Fruit fly (Drosophila melanogaster): Measurements from ENCODE around the gene Hsc70-1.

Gene Hsc70-1

dm6 chr3L:13996992-13997391, 23.1 kb downstream of the Hsc70-1 start, which contains the start of gene CG17361:
CG17361 (plus strand) TSS chr3L:13997191.
- no peak for TF ChIP-seq CG34367 (tag; optimal IDR thresholded peaks at IDR 0.05)
- TF ChIP-seq D1 (tag; optimal IDR thresholded peaks at IDR 0.05): peak; percentile 43
- TF ChIP-seq CG13204 (GFP tag; optimal IDR thresholded peaks at IDR 0.05): no peak
- no peak for TF ChIP-seq CG8301 (tag; optimal IDR thresholded peaks at IDR 0.05)

dm6 chr3L:13999204-13999603, 25.3 kb downstream of the Hsc70-1 start, which contains the start of gene CG17359:
CG17359 (minus strand) TSS chr3L:13999251.
- no peak for TF ChIP-seq gl (tag; optimal IDR thresholded peaks at IDR 0.05)
- TF ChIP-seq Pif1B (GFP tag; optimal IDR thresholded peaks at IDR 0.05): no peak
- no peak for TF ChIP-seq rn (GFP tag; IDR thresholded peaks at IDR 0.05)
- TF ChIP-seq CG12605 (GFP tag; IDR thresholded peaks at IDR 0.05): no peak
- no peak for TF ChIP-seq fd96Ca (GFP tag; IDR thresholded peaks at IDR 0.05)
- TF ChIP-seq CG14655 (GFP tag; optimal IDR thresholded peaks at IDR 0.05): no peak
- TF ChIP-seq CG8159 (tag; optimal IDR thresholded peaks at IDR 0.05): no peak
- TF ChIP-seq CG10348 (GFP tag; IDR thresholded peaks at IDR 0.05): no peak

dm6 chr3L:14001658-14002523, 28.0 kb downstream of the Hsc70-1 start, which contains the start of the genes Nprl3 and upSET:
Nprl3 (minus strand) TSS chr3L:14001880.
upSET (plus strand) TSS chr3L:14002127.
- TF ChIP-seq gl (tag; optimal IDR thresholded peaks at IDR 0.05): no peak
- no peak for TF ChIP-seq CG14655 (GFP tag; optimal IDR thresholded peaks at IDR 0.05)
- TF ChIP-seq CG15710 (tag; optimal IDR thresholded peaks at IDR 0.05): no peak
- no peak; the same call in 2 of the 3 replicates for TF ChIP-seq fd96Ca (GFP tag; IDR thresholded peaks at IDR 0.05)
- TF ChIP-seq rn (GFP tag; IDR thresholded peaks at IDR 0.05): no peak
- no peak for TF ChIP-seq Snoo (tag; optimal IDR thresholded peaks at IDR 0.05)
- no peak for TF ChIP-seq CG13204 (GFP tag; optimal IDR thresholded peaks at IDR 0.05)
- no peak for TF ChIP-seq D1 (tag; optimal IDR thresholded peaks at IDR 0.05)
- no peak for TF ChIP-seq CG17806 (tag; optimal IDR thresholded peaks at IDR 0.05)
- TF ChIP-seq CG10348 (GFP tag; IDR thresholded peaks at IDR 0.05): no peak
- TF ChIP-seq Pif1A (GFP tag; optimal IDR thresholded peaks at IDR 0.05): no peak
- TF ChIP-seq EcR (GFP tag; optimal IDR thresholded peaks at IDR 0.05): no peak
- no peak for TF ChIP-seq CG4496 (GFP tag; IDR thresholded peaks at IDR 0.05)
- no peak for TF ChIP-seq CG8301 (tag; optimal IDR thresholded peaks at IDR 0.05)
- TF ChIP-seq CG8159 (tag; optimal IDR thresholded peaks at IDR 0.05): no peak
- TF ChIP-seq CG9948 (tag; optimal IDR thresholded peaks at IDR 0.05): no peak
- TF ChIP-seq CG32121 (GFP tag; IDR thresholded peaks at IDR 0.05): no peak

- TF ChIP-seq CG10348 (GFP tag; IDR thresholded peaks at IDR 0.05) (no peak), CG34367 (tag; optimal IDR thresholded peaks at IDR 0.05) (peak; percentile 4), CG8301 (tag; optimal IDR thresholded peaks at IDR 0.05) (no peak), CG8159 (tag; optimal IDR thresholded peaks at IDR 0.05) (no peak), CG12605 (GFP tag; IDR thresholded peaks at IDR 0.05) (no peak), CG14655 (GFP tag; optimal IDR thresholded peaks at IDR 0.05) (no peak), Pif1B (GFP tag; optimal IDR thresholded peaks at IDR 0.05) (peak; percentile 67), CG9948 (tag; optimal IDR thresholded peaks at IDR 0.05) (no peak), CG17806 (tag; optimal IDR thresholded peaks at IDR 0.05) (no peak), gl (tag; optimal IDR thresholded peaks at IDR 0.05) (no peak), EcR (GFP tag; optimal IDR thresholded peaks at IDR 0.05) (no peak), CG13204 (GFP tag; optimal IDR thresholded peaks at IDR 0.05) (no peak), Ets98B (GFP tag; IDR thresholded peaks at IDR 0.05) (peak; percentile 54; the same call in 1 of the 2 replicates), CG4496 (GFP tag; IDR thresholded peaks at IDR 0.05) (no peak; the same call in 2 of the 3 replicates), CG32121 (GFP tag; IDR thresholded peaks at IDR 0.05) (peak; percentile 43; the same call in 1 of the 2 replicates), D1 (tag; optimal IDR thresholded peaks at IDR 0.05) (no peak), rn (GFP tag; IDR thresholded peaks at IDR 0.05) (no peak), fd96Ca (GFP tag; IDR thresholded peaks at IDR 0.05) (no peak; the same call in 2 of the 3 replicates), CG15710 (tag; optimal IDR thresholded peaks at IDR 0.05) (no peak), Pif1A (GFP tag; optimal IDR thresholded peaks at IDR 0.05) (no peak), Snoo (tag; optimal IDR thresholded peaks at IDR 0.05) (no peak)
These were observed 28.8 kb downstream of the Hsc70-1 start for dm6 chr3L:14002524-14003135.

- TF ChIP-seq Pif1A (GFP tag; optimal IDR thresholded peaks at IDR 0.05): no peak
- TF ChIP-seq gl (tag; optimal IDR thresholded peaks at IDR 0.05): peak; percentile 11
- TF ChIP-seq Snoo (tag; optimal IDR thresholded peaks at IDR 0.05): no peak
- TF ChIP-seq CG17806 (tag; optimal IDR thresholded peaks at IDR 0.05): no peak
- TF ChIP-seq fd96Ca (GFP tag; IDR thresholded peaks at IDR 0.05): peak; percentile 34; the same call in 2 of the 3 replicates
- peak; percentile 21 for TF ChIP-seq CG15710 (tag; optimal IDR thresholded peaks at IDR 0.05)
- TF ChIP-seq CG8301 (tag; optimal IDR thresholded peaks at IDR 0.05): peak; percentile 21
- TF ChIP-seq CG14655 (GFP tag; optimal IDR thresholded peaks at IDR 0.05): no peak
- no peak for TF ChIP-seq CG9948 (tag; optimal IDR thresholded peaks at IDR 0.05)
- peak; percentile 71; the same call in 2 of the 3 replicates for TF ChIP-seq CG4496 (GFP tag; IDR thresholded peaks at IDR 0.05)
- TF ChIP-seq CG12605 (GFP tag; IDR thresholded peaks at IDR 0.05): no peak; the same call in 1 of the 2 replicates
- TF ChIP-seq CG13204 (GFP tag; optimal IDR thresholded peaks at IDR 0.05): no peak
- TF ChIP-seq CG8159 (tag; optimal IDR thresholded peaks at IDR 0.05): no peak
- no peak for TF ChIP-seq CG32121 (GFP tag; IDR thresholded peaks at IDR 0.05)
- no peak for TF ChIP-seq CG10348 (GFP tag; IDR thresholded peaks at IDR 0.05)
- no peak for TF ChIP-seq EcR (GFP tag; optimal IDR thresholded peaks at IDR 0.05)
- peak; percentile 43 for TF ChIP-seq CG34367 (tag; optimal IDR thresholded peaks at IDR 0.05)
- TF ChIP-seq Ets98B (GFP tag; IDR thresholded peaks at IDR 0.05): no peak; the same call in 1 of the 2 replicates
- TF ChIP-seq Pif1B (GFP tag; optimal IDR thresholded peaks at IDR 0.05): no peak
- TF ChIP-seq D1 (tag; optimal IDR thresholded peaks at IDR 0.05): no peak
- no peak for TF ChIP-seq rn (GFP tag; IDR thresholded peaks at IDR 0.05)
These were observed 29.6 kb downstream of the Hsc70-1 start for dm6 chr3L:14003297-14004040.

Measured in whole organism, pupa.